Fruit fly (Drosophila melanogaster) whole organism, wandering third instar larva: ENCODE results near the gene Ge-1.

ENCODE experiments used
- Abd-B ChIP-seq: fragments of >200 bp; optimal IDR thresholded peaks from 2 replicates; lab custom pipeline; 2017; ENCODE audit warnings: missing biosample characterization, missing genetic modification characterization
- CrebA ChIP-seq: fragments of 200-800 bp; sonication (Bioruptor generic); optimal IDR thresholded peaks from 2 replicates; lab custom pipeline; 2016; ENCODE audit warnings: missing biosample characterization, mild to moderate bottlenecking, missing genetic modification characterization, borderline replicate concordance
- Dif ChIP-seq: fragments of 200-275, 200-300 bp; sonication (Bioruptor generic); optimal IDR thresholded peaks from 2 replicates; lab custom pipeline; 2018; ENCODE audit warnings: missing biosample characterization, missing genetic modification characterization; ENCODE audit not compliant: partially characterized antibody
- GATAd ChIP-seq: sonication (Bioruptor generic); optimal IDR thresholded peaks from 2 replicates; lab custom pipeline; 2016; ENCODE audit warnings: missing biosample characterization, missing genetic modification characterization
- Hr83 ChIP-seq: fragments of 200-300 bp; sonication (Bioruptor generic); optimal IDR thresholded peaks from 2 replicates; lab custom pipeline; 2016; ENCODE audit warnings: missing biosample characterization, mild to moderate bottlenecking, missing genetic modification characterization, moderate library complexity; ENCODE audit not compliant: poor library complexity, severe bottlenecking
- dsf ChIP-seq: sonication (Bioruptor generic); optimal IDR thresholded peaks from 2 replicates; lab custom pipeline; 2016; ENCODE audit warnings: missing biosample characterization, missing genetic modification characterization, borderline replicate concordance
- lola ChIP-seq: fragments of >200 bp; optimal IDR thresholded peaks from 2 replicates; lab custom pipeline; 2017; ENCODE audit warnings: missing biosample characterization, missing genetic modification characterization
- usp ChIP-seq: fragments of >200 bp; optimal IDR thresholded peaks from 2 replicates; lab custom pipeline; 2017; ENCODE audit warnings: missing biosample characterization, missing genetic modification characterization

DNA sequence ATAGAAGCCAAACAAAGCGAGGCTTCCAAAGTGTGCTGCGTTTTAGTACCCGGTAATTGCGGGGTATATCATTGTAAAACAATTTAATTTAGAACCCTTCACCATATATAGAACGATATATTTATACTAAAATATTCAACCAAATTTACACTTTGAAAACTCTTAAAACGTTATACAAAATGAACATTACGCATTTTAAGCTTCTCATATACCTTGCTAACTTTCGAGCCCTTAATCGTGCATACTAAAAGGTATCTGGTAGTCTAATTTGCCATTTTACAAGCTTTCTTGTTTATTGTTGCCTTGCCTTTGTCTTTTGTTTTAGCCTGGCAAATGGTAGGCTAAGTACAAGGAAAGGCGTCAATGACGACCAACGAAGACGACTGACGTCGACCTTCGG is 32.7 kb downstream of the Ge-1 start:
- TF ChIP-seq Dif (no peak), dsf (GFP tag; lab: Kevin White, UChicago) (no peak), Hr83 (GFP tag; lab: Kevin White, UChicago) (no peak), lola (no peak), GATAd (GFP tag; lab: Kevin White, UChicago) (no peak), Abd-B (GFP tag; lab: Kevin White, UChicago) (no peak), CrebA (GFP tag; lab: Kevin White, UChicago) (no peak), usp (no peak)
